Worm (Caenorhabditis elegans): ENCODE data around the gene arrd-2.

ce11 chrII:9454304-9454703 lies 46.7 kb downstream of the arrd-2 start, which contains the start of gene chil-19:
- TF ChIP-seq eyg-1 (tag; optimal IDR thresholded peaks at IDR 0.05) (no peak), pha-2 (tag; optimal IDR thresholded peaks at IDR 0.05) (no peak), ztf-16 (tag; optimal IDR thresholded peaks at IDR 0.05) (no peak), zip-5 (tag; optimal IDR thresholded peaks at IDR 0.05) (no peak), fkh-10 (GFP tag; optimal IDR thresholded peaks at IDR 0.05) (no peak), ttx-3 (tag; optimal IDR thresholded peaks at IDR 0.05) (no peak), nhr-11 (tag; optimal IDR thresholded peaks at IDR 0.05) (no peak)
